Worm (Caenorhabditis elegans) whole organism, young adult: ENCODE results near the gene hrde-2.

Source experiments
- F57A8.1 ChIP-seq: fragments of 200-800 bp; sonication (Bioruptor generic); optimal IDR thresholded peaks from 2 replicates; lab custom pipeline; 2018; ENCODE audit warnings: mild to moderate bottlenecking, missing genetic modification characterization, moderate library complexity, missing compliant biosample characterization
- attf-3 ChIP-seq: fragments of 200-800 bp; sonication (Bioruptor generic); conservative IDR thresholded peaks from 2 replicates; pipeline ENCODE4 v1.3.6; 2022; ENCODE audit warnings: missing genetic modification reagents, missing genetic modification characterization, missing compliant biosample characterization
- attf-6 ChIP-seq: fragments of 200-800 bp; sonication (Bioruptor generic); IDR thresholded peaks from 2 replicates; pipeline ENCODE4 v1.3.6; 2022; ENCODE audit warnings: missing genetic modification reagents, missing genetic modification characterization, missing compliant biosample characterization
- ceh-100 ChIP-seq: fragments of 200-800 bp; sonication (Bioruptor generic); IDR thresholded peaks from 2 replicates; pipeline ENCODE4 v1.3.6; 2022; ENCODE audit warnings: missing genetic modification reagents, missing genetic modification characterization, missing compliant biosample characterization
- dpl-1 ChIP-seq: fragments of 150-350 bp; optimal IDR thresholded peaks from 2 replicates; lab custom pipeline; 2014; ENCODE audit warnings: missing biosample characterization, missing genetic modification reagents, missing genetic modification characterization
- hrde-1 ChIP-seq: sonication (generic microtip); optimal IDR thresholded peaks from 2 replicates; lab custom pipeline; 2016; ENCODE audit warnings: missing genetic modification characterization, mild to moderate bottlenecking, missing compliant biosample characterization, moderate library complexity, missing genotype, missing genetic modification reagents, borderline replicate concordance
- madf-8 ChIP-seq: fragments of 200-800 bp; sonication (Bioruptor generic); conservative IDR thresholded peaks from 2 replicates; pipeline ENCODE4 v1.3.6; 2022; ENCODE audit warnings: missing genetic modification reagents, missing genetic modification characterization, missing compliant biosample characterization
- pbrm-1 ChIP-seq: fragments of 200-800 bp; sonication (Bioruptor generic); IDR thresholded peaks from 2 replicates; pipeline ENCODE4 v1.3.6; 2022; ENCODE audit warnings: missing genetic modification reagents, missing genetic modification characterization, missing compliant biosample characterization
- snpc-4 ChIP-seq, 5 experiments: fragments of 150-350 bp in 1 of 5; sonication (generic microtip) in 4 of 5; optimal IDR thresholded peaks; 2 replicates each; lab custom pipeline; 2014 to 2018; ENCODE audit warnings: missing genetic modification characterization in 5 of 5, missing biosample characterization in 3 of 5, antibody characterized with exemption in 2 of 5, mild to moderate bottlenecking in 2 of 5, missing compliant biosample characterization in 2 of 5, missing genotype in 2 of 5, moderate library complexity in 2 of 5, missing genetic modification reagents in 1 of 5
- unc-130 ChIP-seq: sonication (generic microtip); optimal IDR thresholded peaks from 2 replicates; lab custom pipeline; 2016; ENCODE audit warnings: missing genetic modification reagents, missing genetic modification characterization, missing compliant biosample characterization
- zim-3 ChIP-seq: sonication (generic microtip); optimal IDR thresholded peaks from 2 replicates; lab custom pipeline; 2017; ENCODE audit warnings: mild to moderate bottlenecking, missing genetic modification characterization, moderate library complexity, missing compliant biosample characterization

ce11 chrV:14955676-14956075 is 49.2 kb upstream of the hrde-2 start, which contains the start of gene F02D8.9:
- TF ChIP-seq attf-3 (GFP tag; lab: Robert Waterston, UW) (no peak), F57A8.1 (GFP tag; lab: Kevin White, UChicago) (no peak), snpc-4 (GFP tag; optimal IDR thresholded peaks at IDR 0.05; lab: Kevin White, UChicago) (no peak), snpc-4 (tag; optimal IDR thresholded peaks at IDR 0.05; lab: Kevin White, UChicago) (no peak), ceh-100 (no peak), hrde-1 (tag; lab: Kevin White, UChicago) (no peak), zim-3 (tag; lab: Kevin White, UChicago) (no peak), dpl-1 (GFP tag; lab: Kevin White, UChicago) (no peak), madf-8 (no peak), unc-130 (GFP tag; lab: Kevin White, UChicago) (no peak), attf-6 (no peak), pbrm-1 (no peak)
